Worm (Caenorhabditis elegans) whole organism, young adult: ENCODE measurements around the gene K10H10.7.

ENCODE experiments used
- C06A6.2 ChIP-seq: fragments of 200-800 bp; sonication (Bioruptor generic); conservative IDR thresholded peaks from 2 replicates; pipeline ENCODE4 v1.3.6; 2022; ENCODE audit warnings: missing genetic modification characterization, missing compliant biosample characterization
- F10E7.11 ChIP-seq: sonication (generic microtip); optimal IDR thresholded peaks from 2 replicates; lab custom pipeline; 2017; ENCODE audit warnings: mild to moderate bottlenecking, missing genetic modification characterization, moderate library complexity, missing compliant biosample characterization
- F52B5.7 ChIP-seq: sonication (generic microtip); optimal IDR thresholded peaks from 2 replicates; lab custom pipeline; 2016; ENCODE audit warnings: mild to moderate bottlenecking, missing genetic modification characterization, missing compliant biosample characterization
- F57C9.4 ChIP-seq: sonication (generic microtip); optimal IDR thresholded peaks from 2 replicates; lab custom pipeline; 2017; ENCODE audit warnings: mild to moderate bottlenecking, missing genetic modification characterization, missing compliant biosample characterization
- K11D2.4 ChIP-seq: fragments of 200-800 bp; sonication (Bioruptor generic); IDR thresholded peaks from 2 replicates; pipeline ENCODE4 v1.3.6; 2022; ENCODE audit warnings: missing genetic modification reagents, missing genetic modification characterization, missing compliant biosample characterization
- Y67H2A.10 ChIP-seq: fragments of 200-800 bp; sonication (Bioruptor generic); conservative IDR thresholded peaks from 2 replicates; pipeline ENCODE4 v1.3.6; 2022; ENCODE audit warnings: missing genetic modification reagents, missing genetic modification characterization, missing compliant biosample characterization
- aptf-2 ChIP-seq: fragments of 200-800 bp; sonication (Bioruptor generic); conservative IDR thresholded peaks from 2 replicates; pipeline ENCODE4 v1.3.6; 2022; ENCODE audit warnings: missing genetic modification reagents, missing genetic modification characterization, missing compliant biosample characterization
- aptf-3 ChIP-seq: fragments of 200-800 bp; sonication (Bioruptor generic); IDR thresholded peaks from 2 replicates; pipeline ENCODE4 v1.3.6; 2022; ENCODE audit warnings: missing genetic modification characterization, missing compliant biosample characterization
- attf-3 ChIP-seq: fragments of 200-800 bp; sonication (Bioruptor generic); conservative IDR thresholded peaks from 2 replicates; pipeline ENCODE4 v1.3.6; 2022; ENCODE audit warnings: missing genetic modification reagents, missing genetic modification characterization, missing compliant biosample characterization
- attf-6 ChIP-seq: fragments of 200-800 bp; sonication (Bioruptor generic); IDR thresholded peaks from 2 replicates; pipeline ENCODE4 v1.3.6; 2022; ENCODE audit warnings: missing genetic modification reagents, missing genetic modification characterization, missing compliant biosample characterization
- bed-2 ChIP-seq: fragments of 200-800 bp; sonication (Bioruptor generic); IDR thresholded peaks from 2 replicates; pipeline ENCODE4 v1.3.6; 2022; ENCODE audit warnings: missing genetic modification reagents, missing genetic modification characterization, missing compliant biosample characterization
- cebp-1 ChIP-seq, 2 experiments: fragments of 200-800 bp in 1 of 2; sonication (Bioruptor generic) in 1 of 2; sonication (generic microtip) in 1 of 2; IDR thresholded peaks in 1 of 2; optimal IDR thresholded peaks in 1 of 2; 2 replicates each; pipeline versions ENCODE4 v1.3.6 to Lab custom; 2017 to 2022; ENCODE audit warnings: missing compliant biosample characterization in 2 of 2, missing genetic modification characterization in 2 of 2, mild to moderate bottlenecking in 1 of 2, missing genetic modification reagents in 1 of 2, moderate library complexity in 1 of 2
- ceh-40 ChIP-seq: fragments of 200-800 bp; sonication (Bioruptor generic); IDR thresholded peaks from 2 replicates; pipeline ENCODE4 v1.3.6; 2022; ENCODE audit warnings: missing genetic modification characterization, missing compliant biosample characterization
- ceh-58 ChIP-seq: fragments of 200-800 bp; sonication (Bioruptor generic); IDR thresholded peaks from 2 replicates; pipeline ENCODE4 v1.3.6; 2022; ENCODE audit warnings: missing genetic modification characterization, missing compliant biosample characterization
- dpff-1 ChIP-seq: sonication (generic microtip); optimal IDR thresholded peaks from 2 replicates; lab custom pipeline; 2017; ENCODE audit warnings: mild to moderate bottlenecking, missing genetic modification characterization, missing compliant biosample characterization
- dpl-1 ChIP-seq: fragments of 150-350 bp; optimal IDR thresholded peaks from 2 replicates; lab custom pipeline; 2014; ENCODE audit warnings: missing biosample characterization, missing genetic modification reagents, missing genetic modification characterization
- egl-18 ChIP-seq: fragments of 200-800 bp; sonication (Bioruptor generic); IDR thresholded peaks from 2 replicates; pipeline ENCODE4 v1.3.6; 2022; ENCODE audit warnings: missing genetic modification reagents, missing genetic modification characterization, missing compliant biosample characterization
- hlh-26 ChIP-seq: fragments of 200-800 bp; sonication (Bioruptor generic); conservative IDR thresholded peaks from 2 replicates; pipeline ENCODE4 v1.3.6; 2022; ENCODE audit warnings: missing genetic modification reagents, missing genetic modification characterization, missing compliant biosample characterization
- hmg-1.2 ChIP-seq: fragments of 200-800 bp; sonication (Bioruptor generic); IDR thresholded peaks from 2 replicates; pipeline ENCODE4 v1.3.6; 2022; ENCODE audit warnings: missing genetic modification reagents, missing genetic modification characterization, missing compliant biosample characterization
- let-607 ChIP-seq, 2 experiments: fragments of 200-800 bp in 1 of 2; sonication (Bioruptor generic) in 1 of 2; sonication (generic microtip) in 1 of 2; optimal IDR thresholded peaks; 2 replicates each; lab custom pipeline; 2016 to 2018; ENCODE audit warnings: mild to moderate bottlenecking in 2 of 2, missing compliant biosample characterization in 2 of 2, missing genetic modification characterization in 2 of 2, moderate library complexity in 2 of 2, missing genotype in 1 of 2
- lin-35 ChIP-seq, 3 experiments: fragments of 150-350 bp in 2 of 3; sonication (generic microtip) in 1 of 3; optimal IDR thresholded peaks; 2 replicates each; lab custom pipeline; 2014 to 2018; ENCODE audit warnings: missing biosample characterization in 3 of 3, missing genetic modification characterization in 3 of 3, missing genetic modification reagents in 3 of 3
- lin-40 ChIP-seq: sonication (generic microtip); optimal IDR thresholded peaks from 2 replicates; lab custom pipeline; 2016; ENCODE audit warnings: missing genetic modification characterization, mild to moderate bottlenecking, missing compliant biosample characterization, missing genotype, missing genetic modification reagents
- lsl-1 ChIP-seq: fragments of 200-800 bp; sonication (Bioruptor generic); optimal IDR thresholded peaks from 2 replicates; lab custom pipeline; 2018; ENCODE audit warnings: mild to moderate bottlenecking, missing genetic modification characterization, moderate library complexity, missing compliant biosample characterization
- madf-3 ChIP-seq: fragments of 200-800 bp; sonication (Bioruptor generic); IDR thresholded peaks from 2 replicates; pipeline ENCODE4 v1.3.6; 2022; ENCODE audit warnings: missing genetic modification reagents, missing genetic modification characterization, missing compliant biosample characterization
- madf-6 ChIP-seq: fragments of 200-800 bp; sonication (Bioruptor generic); IDR thresholded peaks from 2 replicates; pipeline ENCODE4 v1.3.6; 2022; ENCODE audit warnings: missing genetic modification reagents, missing genetic modification characterization, missing compliant biosample characterization
- mcd-1 ChIP-seq: fragments of 200-800 bp; sonication (Bioruptor generic); IDR thresholded peaks from 2 replicates; pipeline ENCODE4 v1.3.6; 2022; ENCODE audit warnings: missing genetic modification reagents, missing genetic modification characterization, missing compliant biosample characterization
- mxl-1 ChIP-seq: sonication (generic microtip); optimal IDR thresholded peaks from 2 replicates; lab custom pipeline; 2016; ENCODE audit warnings: missing genetic modification characterization, missing compliant biosample characterization
- nfya-2 ChIP-seq: fragments of 200-800 bp; sonication (Bioruptor generic); IDR thresholded peaks from 2 replicates; pipeline ENCODE4 v1.3.6; 2022; ENCODE audit warnings: missing genetic modification reagents, missing genetic modification characterization, missing compliant biosample characterization
- nfyb-1 ChIP-seq: fragments of 200-800 bp; sonication (Bioruptor generic); IDR thresholded peaks from 2 replicates; pipeline ENCODE4 v1.3.6; 2022; ENCODE audit warnings: missing genetic modification reagents, missing genetic modification characterization, missing compliant biosample characterization
- nhr-120 ChIP-seq: fragments of 200-800 bp; sonication (Bioruptor generic); IDR thresholded peaks from 2 replicates; pipeline ENCODE4 v1.3.6; 2022; ENCODE audit warnings: missing genetic modification characterization, missing compliant biosample characterization
- nhr-179 ChIP-seq: sonication (generic microtip); optimal IDR thresholded peaks from 2 replicates; lab custom pipeline; 2016; ENCODE audit warnings: mild to moderate bottlenecking, missing genetic modification characterization, missing compliant biosample characterization
- nhr-80 ChIP-seq: sonication (generic microtip); optimal IDR thresholded peaks from 2 replicates; lab custom pipeline; 2016; ENCODE audit warnings: missing genetic modification characterization, missing compliant biosample characterization
- pha-4 ChIP-seq: fragments of 150-350 bp; sonication (generic microtip); optimal IDR thresholded peaks from 2 replicates; lab custom pipeline; 2014; ENCODE audit warnings: missing biosample characterization, missing genetic modification reagents, missing genetic modification characterization
- rcor-1 ChIP-seq: fragments of 200-800 bp; sonication (Bioruptor generic); IDR thresholded peaks from 2 replicates; pipeline ENCODE4 v1.3.6; 2022; ENCODE audit warnings: missing genetic modification reagents, missing genetic modification characterization, missing compliant biosample characterization
- sea-2 ChIP-seq: fragments of 200-800 bp; sonication (Bioruptor generic); IDR thresholded peaks from 2 replicates; pipeline ENCODE4 v1.3.6; 2022; ENCODE audit warnings: missing genetic modification characterization, missing compliant biosample characterization
- snpc-4 ChIP-seq, 5 experiments: fragments of 150-350 bp in 1 of 5; sonication (generic microtip) in 4 of 5; optimal IDR thresholded peaks; 2 replicates each; lab custom pipeline; 2014 to 2018; ENCODE audit warnings: missing genetic modification characterization in 5 of 5, missing biosample characterization in 3 of 5, antibody characterized with exemption in 2 of 5, mild to moderate bottlenecking in 2 of 5, missing compliant biosample characterization in 2 of 5, missing genotype in 2 of 5, moderate library complexity in 2 of 5, missing genetic modification reagents in 1 of 5
- xnd-1 ChIP-seq: sonication (generic microtip); optimal IDR thresholded peaks from 2 replicates; lab custom pipeline; 2016; ENCODE audit warnings: missing genotype, missing genetic modification reagents, missing genetic modification characterization, missing compliant biosample characterization
- ztf-25 ChIP-seq: fragments of 200-800 bp; sonication (Bioruptor generic); IDR thresholded peaks from 2 replicates; pipeline ENCODE4 v1.3.6; 2022; ENCODE audit warnings: missing genetic modification reagents, missing genetic modification characterization, missing compliant biosample characterization
- ztf-28 ChIP-seq: fragments of 200-800 bp; sonication (Bioruptor generic); IDR thresholded peaks from 2 replicates; pipeline ENCODE4 v1.3.6; 2022; ENCODE audit warnings: missing genetic modification reagents, missing genetic modification characterization, missing compliant biosample characterization

The K10H10.7 gene

DNA sequence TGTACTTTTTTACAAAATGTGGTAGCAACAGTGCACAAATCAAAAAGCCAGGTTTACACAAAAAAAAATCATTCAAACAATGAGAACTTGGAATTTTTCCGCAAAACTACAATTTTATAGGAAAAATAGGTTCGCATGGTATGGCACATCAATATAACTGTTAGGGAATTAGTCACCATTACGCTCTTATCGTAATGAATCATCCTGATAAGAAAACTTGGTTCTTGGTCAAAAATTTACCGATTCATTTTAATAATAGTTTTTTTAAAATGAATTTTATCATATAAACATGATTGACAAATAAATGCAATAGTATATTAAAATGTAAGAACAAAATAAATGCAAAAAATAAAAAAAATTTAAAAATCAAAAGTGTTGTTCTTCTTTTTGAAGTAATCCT, 33.1 kb upstream of the K10H10.7 start:
- TF ChIP-seq attf-3 (no peak), ceh-58 (GFP tag; lab: Robert Waterston, UW) (no peak), cebp-1 (GFP tag; IDR thresholded peaks at IDR 0.05; lab: Robert Waterston, UW) (no peak), cebp-1 (tag; optimal IDR thresholded peaks at IDR 0.05; lab: Kevin White, UChicago) (no peak), madf-6 (no peak), F10E7.11 (tag; lab: Kevin White, UChicago) (no peak), ztf-28 (GFP tag; lab: Robert Waterston, UW) (no peak), F52B5.7 (no peak), sea-2 (no peak), nhr-120 (no peak), nhr-80 (tag; lab: Kevin White, UChicago) (no peak), xnd-1 (tag; lab: Kevin White, UChicago) (no peak), ceh-40 (GFP tag; lab: Robert Waterston, UW) (no peak), mcd-1 (no peak), mxl-1 (tag; lab: Kevin White, UChicago) (no peak), aptf-3 (GFP tag; lab: Robert Waterston, UW) (no peak), lsl-1 (GFP tag; lab: Kevin White, UChicago) (no peak), nhr-179 (no peak), dpff-1 (tag; lab: Kevin White, UChicago) (no peak), lin-35 (GFP tag; optimal IDR thresholded peaks at IDR 0.05; lab: Kevin White, UChicago) (no peak)
- TF ChIP-seq, all 124 proteins: peak for 0

DNA sequence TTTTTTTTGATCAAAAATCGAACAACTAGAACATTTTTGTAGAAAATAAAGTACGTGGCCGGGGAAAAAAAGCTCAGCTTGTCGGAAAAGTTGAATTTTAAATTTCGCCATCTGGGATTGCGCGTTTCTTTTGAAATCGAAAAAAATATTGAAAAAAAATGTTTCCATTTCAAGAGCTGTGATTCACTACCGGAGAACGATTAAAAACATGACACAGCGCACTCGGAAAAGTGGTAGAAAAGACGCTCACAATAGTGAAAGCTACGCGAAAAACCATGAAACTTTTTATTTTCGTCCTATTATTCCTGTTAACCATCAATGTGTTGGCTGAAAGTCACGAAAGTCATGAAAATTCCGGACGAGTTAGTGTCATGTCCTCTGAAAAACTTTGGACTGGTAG, 30.3 kb upstream of the K10H10.7 start, which contains the start of the genes clec-147 and C04H5.7:
clec-147 (minus strand) TSS at position 101 of the 400 bp plus-strand sequence.
C04H5.7 (plus strand) TSS at position 219 of the 400 bp plus-strand sequence.
- TF ChIP-seq C06A6.2 (GFP tag; lab: Robert Waterston, UW) (no peak), lin-40 (no peak), nfyb-1 (GFP tag; lab: Robert Waterston, UW) (no peak), aptf-3 (GFP tag; lab: Robert Waterston, UW) (no peak), F57C9.4 (tag; lab: Kevin White, UChicago) (no peak), nfya-2 (GFP tag; lab: Robert Waterston, UW) (no peak), F52B5.7 (no peak), snpc-4 (GFP tag; optimal IDR thresholded peaks at IDR 0.05; lab: Kevin White, UChicago) (no peak), snpc-4 (tag; optimal IDR thresholded peaks at IDR 0.05; lab: Kevin White, UChicago) (no peak), K11D2.4 (GFP tag; lab: Robert Waterston, UW) (no peak), Y67H2A.10 (GFP tag; lab: Robert Waterston, UW) (no peak), hlh-26 (GFP tag; lab: Robert Waterston, UW) (no peak), nhr-80 (tag; lab: Kevin White, UChicago) (no peak)

DNA sequence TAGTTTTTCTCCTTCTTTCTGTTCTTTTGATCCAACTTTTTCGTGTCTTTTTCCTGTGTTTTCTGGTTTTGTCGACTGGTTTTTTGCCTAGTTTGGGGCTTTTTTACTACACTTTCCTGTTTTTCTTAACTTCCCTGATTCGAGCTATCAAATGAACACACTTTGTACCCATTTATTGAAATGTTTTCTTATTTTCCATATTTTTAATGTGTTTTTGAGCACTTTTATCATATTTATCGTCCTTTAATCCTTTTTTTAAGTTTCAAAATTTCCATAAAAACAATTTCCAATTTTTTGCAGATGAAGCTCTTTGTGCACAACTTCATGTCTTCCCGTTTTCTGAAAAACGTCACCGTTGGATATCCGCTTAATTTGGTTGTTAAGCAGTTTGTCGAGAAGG, 26.5 kb upstream of the K10H10.7 start, which contains the start of gene C04H5.1:
C04H5.1 (plus strand) TSS at position 301 of the 400 bp plus-strand sequence.
- TF ChIP-seq ztf-25 (no peak), nhr-120 (no peak), madf-3 (GFP tag; lab: Robert Waterston, UW) (no peak), rcor-1 (no peak), dpl-1 (GFP tag; lab: Kevin White, UChicago) (no peak), bed-2 (GFP tag; lab: Robert Waterston, UW) (no peak), hmg-1.2 (GFP tag; lab: Robert Waterston, UW) (no peak), let-607 (tag; optimal IDR thresholded peaks at IDR 0.05; lab: Kevin White, UChicago) (no peak), attf-6 (no peak), pha-4 (tag; lab: Kevin White, UChicago) (no peak), ceh-40 (GFP tag; lab: Robert Waterston, UW) (no peak), aptf-2 (GFP tag; lab: Robert Waterston, UW) (no peak), egl-18 (GFP tag; lab: Robert Waterston, UW) (no peak)
